Worm (Caenorhabditis elegans) whole organism, mixed stage, embryonic: ENCODE data around the gene acl-9.

Source experiments
- lin-13 ChIP-seq: fragments of 150-350 bp; optimal IDR thresholded peaks from 2 replicates; lab custom pipeline; 2014; ENCODE audit warnings: missing biosample characterization, missing genetic modification characterization
- lin-32 ChIP-seq: fragments of 200-800 bp; sonication (Bioruptor generic); optimal IDR thresholded peaks from 2 replicates; lab custom pipeline; 2018; ENCODE audit warnings: mild to moderate bottlenecking, missing genetic modification characterization, missing compliant biosample characterization
- lsy-2 ChIP-seq: fragments of 150-350 bp; optimal IDR thresholded peaks from 2 replicates; lab custom pipeline; 2014; ENCODE audit warnings: missing biosample characterization, missing genetic modification characterization
- nhr-28 ChIP-seq: fragments of 150-350 bp; optimal IDR thresholded peaks from 2 replicates; lab custom pipeline; 2014; ENCODE audit warnings: missing biosample characterization, missing genetic modification characterization
- nhr-76 ChIP-seq: sonication (generic microtip); optimal IDR thresholded peaks from 2 replicates; lab custom pipeline; 2017; ENCODE audit warnings: missing biosample characterization, missing genetic modification characterization
- sptf-1 ChIP-seq: sonication (generic microtip); optimal IDR thresholded peaks from 2 replicates; lab custom pipeline; 2017; ENCODE audit warnings: mild to moderate bottlenecking, missing genetic modification characterization, moderate library complexity, missing compliant biosample characterization
- tbx-8 ChIP-seq: fragments of 200-800 bp; sonication (Bioruptor generic); optimal IDR thresholded peaks from 2 replicates; lab custom pipeline; 2018; ENCODE audit warnings: mild to moderate bottlenecking, missing genetic modification characterization, moderate library complexity, missing compliant biosample characterization
- unc-62 ChIP-seq: fragments of 150-350 bp; optimal IDR thresholded peaks from 2 replicates; lab custom pipeline; 2014; ENCODE audit warnings: missing biosample characterization, missing genetic modification reagents, missing genetic modification characterization

DNA sequence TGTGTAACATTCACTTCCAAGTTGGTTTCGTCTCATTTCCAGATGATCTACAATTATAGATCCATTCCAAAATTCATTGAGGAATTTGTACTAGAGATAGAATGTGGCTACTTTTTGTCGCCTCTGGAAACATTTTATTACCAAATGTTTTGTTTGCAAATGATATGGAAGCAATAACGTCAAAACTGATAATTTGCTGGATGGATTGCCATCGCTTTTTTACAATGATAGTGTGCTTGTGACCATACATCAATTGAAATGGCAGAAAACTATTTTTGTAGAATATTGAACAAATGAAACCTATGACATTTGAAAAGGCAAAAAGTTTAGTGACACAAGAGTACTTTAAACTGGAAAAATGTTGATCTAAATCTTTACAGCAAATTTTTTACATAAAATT, 38.6 kb upstream of the acl-9 start:
- TF ChIP-seq nhr-76 (tag; lab: Kevin White, UChicago) (no peak), nhr-28 (tag; lab: Kevin White, UChicago) (no peak), lsy-2 (tag; lab: Kevin White, UChicago) (no peak), lin-32 (GFP tag; lab: Kevin White, UChicago) (no peak), lin-13 (tag; lab: Kevin White, UChicago) (no peak), unc-62 (no peak), sptf-1 (tag; lab: Kevin White, UChicago) (no peak), tbx-8 (GFP tag; lab: Kevin White, UChicago) (no peak)
